In the genomic region with DNA sequence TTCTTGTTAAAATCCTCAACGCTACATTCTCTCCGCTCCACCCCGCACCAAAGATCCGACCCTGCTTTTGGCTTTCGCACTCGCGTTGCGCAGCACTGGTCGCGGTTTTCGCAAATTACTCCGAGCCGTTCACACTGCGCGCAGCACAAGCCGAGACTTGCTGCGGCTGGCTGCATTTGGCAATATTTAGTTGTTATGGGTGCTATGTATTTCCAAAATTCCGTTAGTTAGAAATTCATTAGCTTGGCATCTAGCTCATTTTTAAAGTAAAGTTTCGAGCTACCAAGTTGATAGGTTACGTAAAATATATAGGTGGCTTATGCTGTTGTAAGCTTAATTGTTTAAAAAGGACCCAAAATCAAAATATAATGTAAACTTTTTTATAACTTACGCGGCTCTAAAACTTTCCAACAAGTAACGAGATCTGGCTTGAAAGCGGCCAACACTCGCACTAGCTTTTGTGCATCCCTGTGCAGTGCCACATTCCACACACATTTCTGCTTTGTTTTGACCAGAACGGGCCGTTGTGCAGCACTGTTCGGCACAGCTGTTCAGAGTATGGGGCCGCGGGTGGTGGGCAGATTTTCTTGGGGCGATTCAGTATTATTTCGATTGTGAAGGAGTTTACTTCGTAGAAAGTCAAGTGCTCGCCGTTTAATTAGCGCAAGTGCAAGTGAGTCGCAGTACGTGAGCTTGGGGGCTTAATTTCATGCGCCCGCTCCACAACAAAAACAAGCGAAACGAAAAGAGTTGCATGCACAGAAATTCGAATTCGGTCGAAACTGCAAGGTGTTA, we compare ENCODE assay signal across 1 fruit fly cellular context.
TF ChIP-seq lines count a peak whose summit lies in the region.

A gene (minus strand): TSS at position 63 of the 795 bp plus-strand sequence.
A gene (plus strand): TSS at position 554 of the 795 bp plus-strand sequence.

TF ChIP-seq in whole organism, embryonic, 481 proteins besides CTCF, POLR2A, EP300 and RAD21 (continued from another document):
- TF ChIP-seq CG7372 (GFP tag; IDR thresholded peaks at IDR 0.05; lab: Robert Waterston, UW) = peak; percentile 24; the same call in 1 of the 2 replicates
- TF ChIP-seq Eip74EF (GFP tag; optimal IDR thresholded peaks at IDR 0.05; lab: Kevin White, UChicago) = no peak
- peak; percentile 72 for TF ChIP-seq CG3163 (GFP tag; optimal IDR thresholded peaks at IDR 0.05; lab: Kevin White, UChicago)
- peak; percentile 48 for TF ChIP-seq CG12769 (tag; optimal IDR thresholded peaks at IDR 0.05; lab: Kevin White, UChicago)
- TF ChIP-seq dysf (GFP tag; IDR thresholded peaks at IDR 0.05; lab: Robert Waterston, UW) = peak; percentile 79
- peak; percentile 86 for TF ChIP-seq fu2 (GFP tag; optimal IDR thresholded peaks at IDR 0.05; lab: Kevin White, UChicago)
- TF ChIP-seq gsb (GFP tag; IDR thresholded peaks at IDR 0.05; lab: Robert Waterston, UW) = no peak
- TF ChIP-seq wdn (GFP tag; IDR thresholded peaks at IDR 0.05; lab: Robert Waterston, UW) = peak; percentile 51
- TF ChIP-seq phol (tag; optimal IDR thresholded peaks at IDR 0.05; lab: Kevin White, UChicago) = peak; percentile 75
- TF ChIP-seq exex (tag; optimal IDR thresholded peaks at IDR 0.05; lab: Kevin White, UChicago) = peak; percentile 28
- TF ChIP-seq disco-r (GFP tag; optimal IDR thresholded peaks at IDR 0.05; lab: Kevin White, UChicago) = peak; percentile 56
- no peak for TF ChIP-seq schlank (tag; optimal IDR thresholded peaks at IDR 0.05; lab: Kevin White, UChicago)
- TF ChIP-seq CG12299 (tag; optimal IDR thresholded peaks at IDR 0.05; lab: Kevin White, UChicago) = no peak
- no peak; the same call in 1 of the 2 replicates for TF ChIP-seq ro (GFP tag; IDR thresholded peaks at IDR 0.05; lab: Robert Waterston, UW)
- no peak for TF ChIP-seq Lim3 (GFP tag; IDR thresholded peaks at IDR 0.05; lab: Robert Waterston, UW)
- peak; percentile 55 for TF ChIP-seq emc (GFP tag; optimal IDR thresholded peaks at IDR 0.05; lab: Kevin White, UChicago)
- peak; percentile 62 for TF ChIP-seq CG14667 (GFP tag; IDR thresholded peaks at IDR 0.05; lab: Robert Waterston, UW)
- peak; percentile 38; the same call in 1 of the 3 replicates for TF ChIP-seq so (GFP tag; IDR thresholded peaks at IDR 0.05; lab: Robert Waterston, UW)
- TF ChIP-seq cad (GFP tag; optimal IDR thresholded peaks at IDR 0.05; lab: Kevin White, UChicago) = no peak
- TF ChIP-seq z (GFP tag; IDR thresholded peaks at IDR 0.05; lab: Robert Waterston, UW) = no peak
- TF ChIP-seq Fer3 (tag; optimal IDR thresholded peaks at IDR 0.05; lab: Kevin White, UChicago) = peak; percentile 39
- no peak for TF ChIP-seq CG5180 (GFP tag; optimal IDR thresholded peaks at IDR 0.05; lab: Kevin White, UChicago)
- TF ChIP-seq Stat92E (GFP tag; optimal IDR thresholded peaks at IDR 0.05; lab: Kevin White, UChicago) = no peak
- peak; percentile 77 for TF ChIP-seq az2 (GFP tag; optimal IDR thresholded peaks at IDR 0.05; lab: Kevin White, UChicago)
- TF ChIP-seq CG11560 (tag; IDR thresholded peaks at IDR 0.05; lab: Robert Waterston, UW) = peak; percentile 32; the same call in 1 of the 3 replicates
- TF ChIP-seq CG3065 (GFP tag; optimal IDR thresholded peaks at IDR 0.05; lab: Kevin White, UChicago) = peak; percentile 37
- peak; percentile 62 for TF ChIP-seq lab (GFP tag; optimal IDR thresholded peaks at IDR 0.05; lab: Kevin White, UChicago)
- peak; percentile 92 for TF ChIP-seq CG30403 (GFP tag; optimal IDR thresholded peaks at IDR 0.05; lab: Kevin White, UChicago)
- peak; percentile 86 for TF ChIP-seq tx (GFP tag; optimal IDR thresholded peaks at IDR 0.05; lab: Kevin White, UChicago)
- TF ChIP-seq CG6689 (GFP tag; IDR thresholded peaks at IDR 0.05; lab: Robert Waterston, UW) = peak; percentile 18; the same call in 1 of the 2 replicates
- no peak for TF ChIP-seq corto (GFP tag; optimal IDR thresholded peaks at IDR 0.05; lab: Kevin White, UChicago)
- no peak; the same call in 2 of the 3 replicates for TF ChIP-seq CG14050 (GFP tag; IDR thresholded peaks at IDR 0.05; lab: Robert Waterston, UW)
- TF ChIP-seq CG13624 (GFP tag; optimal IDR thresholded peaks at IDR 0.05; lab: Kevin White, UChicago) = peak; percentile 87
- TF ChIP-seq Sox102F (GFP tag; optimal IDR thresholded peaks at IDR 0.05; lab: Kevin White, UChicago) = peak; percentile 59
- peak; percentile 42; the same call in 1 of the 3 replicates for TF ChIP-seq otp (GFP tag; IDR thresholded peaks at IDR 0.05; lab: Robert Waterston, UW)
- TF ChIP-seq repo (GFP tag; optimal IDR thresholded peaks at IDR 0.05; lab: Kevin White, UChicago) = peak; percentile 37
- peak; percentile 97 for TF ChIP-seq Sin3A (optimal IDR thresholded peaks at IDR 0.05; lab: Kevin White, UChicago)
- TF ChIP-seq ato (GFP tag; IDR thresholded peaks at IDR 0.05; lab: Robert Waterston, UW; ENCODE audit: partially characterized antibody) = peak; percentile 5; the same call in 1 of the 2 replicates
